Worm (Caenorhabditis elegans): ENCODE data around the gene col-142.
A peak's percentile ranks its signal among the peaks of the same experiment; 100 is the strongest.

col-142 gene

ce11 chrV:6817184-6817583 lies 13.8 kb upstream of the col-142 start, which contains the start of gene dmsr-14:
Gene dmsr-14, minus strand, starts transcription at chrV:6817284.
- no peak for TF ChIP-seq nhr-111 (GFP tag; optimal IDR thresholded peaks at IDR 0.05)
- no peak for TF ChIP-seq spr-1 (tag; optimal IDR thresholded peaks at IDR 0.05)
- no peak for TF ChIP-seq mxl-2 (GFP tag; conservative IDR thresholded peaks at IDR 0.05)
- no peak for TF ChIP-seq madf-5 (GFP tag; IDR thresholded peaks at IDR 0.05)
- TF ChIP-seq daf-12 (tag; optimal IDR thresholded peaks at IDR 0.05), result no peak
- TF ChIP-seq T26A8.4 (GFP tag; IDR thresholded peaks at IDR 0.05), result no peak
- no peak for TF ChIP-seq daf-8 (GFP tag; IDR thresholded peaks at IDR 0.05)
- TF ChIP-seq nhr-237 (tag; optimal IDR thresholded peaks at IDR 0.05), result no peak
- TF ChIP-seq spr-3 (GFP tag; optimal IDR thresholded peaks at IDR 0.05), result no peak
- TF ChIP-seq nhr-77 (tag; optimal IDR thresholded peaks at IDR 0.05), result no peak
- TF ChIP-seq nhr-6 (tag; optimal IDR thresholded peaks at IDR 0.05), result no peak
- TF ChIP-seq vab-7 (GFP tag; IDR thresholded peaks at IDR 0.05), result no peak
- TF ChIP-seq egl-27 (tag; optimal IDR thresholded peaks at IDR 0.05), result no peak
- no peak for TF ChIP-seq ama-1 (optimal IDR thresholded peaks at IDR 0.05)
- no peak for TF ChIP-seq jun-1 (tag; optimal IDR thresholded peaks at IDR 0.05)
- no peak for TF ChIP-seq ceh-62 (tag; optimal IDR thresholded peaks at IDR 0.05)
- TF ChIP-seq ctbp-1 (GFP tag; IDR thresholded peaks at IDR 0.05), result no peak
- no peak for TF ChIP-seq nhr-48 (tag; optimal IDR thresholded peaks at IDR 0.05)
- TF ChIP-seq egl-43 (GFP tag; IDR thresholded peaks at IDR 0.05), result no peak
- TF ChIP-seq lin-15B (tag; optimal IDR thresholded peaks at IDR 0.05), result no peak

- TF ChIP-seq daf-16 (GFP tag; optimal IDR thresholded peaks at IDR 0.05) (no peak), daf-16 (tag; optimal IDR thresholded peaks at IDR 0.05) (no peak), unc-130 (GFP tag; optimal IDR thresholded peaks at IDR 0.05) (no peak), Y48G9A.11 (GFP tag; IDR thresholded peaks at IDR 0.05) (no peak), egl-43 (GFP tag; IDR thresholded peaks at IDR 0.05) (no peak)
These were observed 11.2 kb upstream of the col-142 start, which contains the start of gene dmsr-13 for ce11 chrV:6819812-6820211. Gene dmsr-13, minus strand, starts transcription at chrV:6819912.

- TF ChIP-seq zfp-2 (tag; optimal IDR thresholded peaks at IDR 0.05) (no peak), dve-1 (tag; optimal IDR thresholded peaks at IDR 0.05; ENCODE audit: insufficient read depth) (no peak), unc-39 (tag; optimal IDR thresholded peaks at IDR 0.05) (no peak), nhr-41 (GFP tag; IDR thresholded peaks at IDR 0.05) (no peak), daf-12 (tag; optimal IDR thresholded peaks at IDR 0.05) (no peak), ztf-7 (tag; optimal IDR thresholded peaks at IDR 0.05) (no peak), snpc-1.2 (GFP tag; IDR thresholded peaks at IDR 0.05) (no peak), mxl-2 (GFP tag; conservative IDR thresholded peaks at IDR 0.05) (no peak), nhr-28 (tag; optimal IDR thresholded peaks at IDR 0.05) (no peak), cey-2 (tag; optimal IDR thresholded peaks at IDR 0.05; ENCODE audit: borderline replicate concordance, insufficient read depth) (no peak), set-16 (GFP tag; IDR thresholded peaks at IDR 0.05) (no peak), hif-1 (tag; optimal IDR thresholded peaks at IDR 0.05) (no peak), snpc-4 (tag; optimal IDR thresholded peaks at IDR 0.05) (no peak), nhr-76 (tag; optimal IDR thresholded peaks at IDR 0.05) (no peak)
These were observed 9.5 kb upstream of the col-142 start, which contains the start of gene T15B7.8 for ce11 chrV:6821509-6821908. Gene T15B7.8, plus strand, starts transcription at chrV:6821809.

ce11 chrV:6823432-6823831 lies 7.5 kb upstream of the col-142 start:
- peak; percentile 87 for TF ChIP-seq nhr-28 (tag; optimal IDR thresholded peaks at IDR 0.05)
- peak; percentile 4 for TF ChIP-seq T20F7.1 (GFP tag; optimal IDR thresholded peaks at IDR 0.05)
- TF ChIP-seq pqm-1 (tag; optimal IDR thresholded peaks at IDR 0.05), result peak; percentile 93
- TF ChIP-seq dmd-6 (GFP tag; IDR thresholded peaks at IDR 0.05), result peak; percentile 93
- TF ChIP-seq fkh-10 (GFP tag; optimal IDR thresholded peaks at IDR 0.05), result no peak
- TF ChIP-seq nhr-77 (tag; optimal IDR thresholded peaks at IDR 0.05), result peak; percentile 58
- TF ChIP-seq unc-62 (GFP tag; optimal IDR thresholded peaks at IDR 0.05 in 1 of 2), result peak in 1 of 2 experiments; percentile 81
- no peak for TF ChIP-seq unc-62 (tag; optimal IDR thresholded peaks at IDR 0.05)
- no peak for TF ChIP-seq lsy-2 (tag; optimal IDR thresholded peaks at IDR 0.05)
- no peak for TF ChIP-seq attf-4 (tag; optimal IDR thresholded peaks at IDR 0.05)
- no peak for TF ChIP-seq madf-5 (GFP tag; IDR thresholded peaks at IDR 0.05)

All from whole organism, L4 larva.